Worm (Caenorhabditis elegans) whole organism, young adult: Measurements from ENCODE around the gene F47G3.4.

Source experiments
- F23B12.7 ChIP-seq: sonication (generic microtip); optimal IDR thresholded peaks from 2 replicates; lab custom pipeline; 2017; ENCODE audit warnings: missing genetic modification characterization, mild to moderate bottlenecking, missing compliant biosample characterization, antibody characterized with exemption, moderate library complexity; ENCODE audit not compliant: insufficient read depth
- attf-6 ChIP-seq: fragments of 200-800 bp; sonication (Bioruptor generic); IDR thresholded peaks from 2 replicates; pipeline ENCODE4 v1.3.6; 2022; ENCODE audit warnings: missing genetic modification reagents, missing genetic modification characterization, missing compliant biosample characterization
- chd-7 ChIP-seq: sonication (generic microtip); optimal IDR thresholded peaks from 2 replicates; lab custom pipeline; 2016; ENCODE audit warnings: mild to moderate bottlenecking, missing genetic modification characterization, moderate library complexity, missing compliant biosample characterization
- dpl-1 ChIP-seq: fragments of 150-350 bp; optimal IDR thresholded peaks from 2 replicates; lab custom pipeline; 2014; ENCODE audit warnings: missing biosample characterization, missing genetic modification reagents, missing genetic modification characterization
- fkh-3 ChIP-seq: sonication (generic microtip); optimal IDR thresholded peaks from 2 replicates; lab custom pipeline; 2016; ENCODE audit warnings: mild to moderate bottlenecking, missing genetic modification characterization, missing compliant biosample characterization
- lin-40 ChIP-seq: sonication (generic microtip); optimal IDR thresholded peaks from 2 replicates; lab custom pipeline; 2016; ENCODE audit warnings: missing genetic modification characterization, mild to moderate bottlenecking, missing compliant biosample characterization, missing genotype, missing genetic modification reagents
- nfya-1 ChIP-seq: sonication (generic microtip); optimal IDR thresholded peaks from 2 replicates; lab custom pipeline; 2017; ENCODE audit warnings: antibody characterized with exemption, missing compliant biosample characterization, missing genetic modification characterization, borderline replicate concordance; ENCODE audit not compliant: insufficient read depth
- nhr-80 ChIP-seq: sonication (generic microtip); optimal IDR thresholded peaks from 2 replicates; lab custom pipeline; 2016; ENCODE audit warnings: missing genetic modification characterization, missing compliant biosample characterization
- nhr-90 ChIP-seq: sonication (generic microtip); optimal IDR thresholded peaks from 2 replicates; lab custom pipeline; 2016; ENCODE audit warnings: missing genotype, mild to moderate bottlenecking, missing genetic modification characterization, missing compliant biosample characterization
- snpc-4 ChIP-seq, 5 experiments: fragments of 150-350 bp in 1 of 5; sonication (generic microtip) in 4 of 5; optimal IDR thresholded peaks; 2 replicates each; lab custom pipeline; 2014 to 2018; ENCODE audit warnings: missing genetic modification characterization in 5 of 5, missing biosample characterization in 3 of 5, antibody characterized with exemption in 2 of 5, mild to moderate bottlenecking in 2 of 5, missing compliant biosample characterization in 2 of 5, missing genotype in 2 of 5, moderate library complexity in 2 of 5, missing genetic modification reagents in 1 of 5
- unc-130 ChIP-seq: sonication (generic microtip); optimal IDR thresholded peaks from 2 replicates; lab custom pipeline; 2016; ENCODE audit warnings: missing genetic modification reagents, missing genetic modification characterization, missing compliant biosample characterization
- zfh-2 ChIP-seq: fragments of 200-800 bp; sonication (Bioruptor generic); conservative IDR thresholded peaks from 2 replicates; pipeline ENCODE4 v1.3.6; 2022; ENCODE audit warnings: missing genetic modification reagents, missing genetic modification characterization, missing compliant biosample characterization
- ztf-18 ChIP-seq: sonication (generic microtip); optimal IDR thresholded peaks from 2 replicates; lab custom pipeline; 2016; ENCODE audit warnings: missing genotype, mild to moderate bottlenecking, missing genetic modification characterization, missing compliant biosample characterization

DNA sequence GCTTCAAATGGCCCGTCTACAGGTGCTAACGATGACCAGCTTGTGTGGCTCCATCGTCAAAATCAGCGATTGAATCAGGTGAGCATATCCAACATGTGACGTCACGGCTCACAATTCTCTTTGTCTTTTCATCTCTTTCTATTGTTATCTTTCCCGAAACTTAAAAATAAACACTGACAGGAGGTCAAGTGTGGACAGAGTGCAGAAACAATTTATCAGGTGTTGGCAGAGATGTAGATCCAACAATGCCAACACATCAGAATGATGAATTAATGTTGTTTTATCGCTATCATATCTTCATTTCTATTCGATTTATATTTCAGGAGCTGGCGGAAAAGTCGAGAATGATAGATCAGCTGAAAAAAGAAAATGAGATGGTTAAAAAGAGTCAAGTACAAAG, 33.4 kb upstream of the F47G3.4 start:
- TF ChIP-seq nhr-90 (tag; lab: Kevin White, UChicago) = no peak
- TF ChIP-seq dpl-1 (GFP tag; lab: Kevin White, UChicago) = no peak
- no peak for TF ChIP-seq unc-130 (GFP tag; lab: Kevin White, UChicago)
- TF ChIP-seq fkh-3 (tag; lab: Kevin White, UChicago) = no peak
- no peak for TF ChIP-seq zfh-2 (GFP tag; lab: Robert Waterston, UW)
- no peak for TF ChIP-seq ztf-18 (tag; lab: Kevin White, UChicago)
- no peak for TF ChIP-seq attf-6 (GFP tag; lab: Robert Waterston, UW)
- TF ChIP-seq F23B12.7 (tag; lab: Kevin White, UChicago) = no peak
- no peak for TF ChIP-seq chd-7 (tag; lab: Kevin White, UChicago)
- TF ChIP-seq lin-40 (tag; lab: Kevin White, UChicago) = no peak
- TF ChIP-seq snpc-4 (GFP tag; optimal IDR thresholded peaks at IDR 0.05; lab: Kevin White, UChicago) = no peak
- TF ChIP-seq snpc-4 (tag; optimal IDR thresholded peaks at IDR 0.05; lab: Kevin White, UChicago) = no peak
- TF ChIP-seq nhr-80 = no peak
- no peak for TF ChIP-seq nfya-1 (tag; lab: Kevin White, UChicago)
